Fruit fly (Drosophila melanogaster) Kc167 (cell line): ENCODE results near the gene CG32454.

Source experiments
- Myc ChIP-seq: fragments of >200 bp; optimal IDR thresholded peaks from 2 replicates; lab custom pipeline; 2017; ENCODE audit warnings: missing external identifiers
- Sin3A ChIP-seq: fragments of >200 bp; optimal IDR thresholded peaks from 2 replicates; lab custom pipeline; 2018; ENCODE audit warnings: missing external identifiers
- insv ChIP-seq: fragments of >200 bp; optimal IDR thresholded peaks from 3 replicates; lab custom pipeline; 2018; ENCODE audit warnings: missing external identifiers
- psq ChIP-seq: fragments of >200 bp; optimal IDR thresholded peaks from 2 replicates; lab custom pipeline; 2017; ENCODE audit warnings: missing external identifiers
- ttk ChIP-seq: sonication (Bioruptor generic); optimal IDR thresholded peaks from 2 replicates; lab custom pipeline; 2017; ENCODE audit warnings: missing external identifiers

DNA sequence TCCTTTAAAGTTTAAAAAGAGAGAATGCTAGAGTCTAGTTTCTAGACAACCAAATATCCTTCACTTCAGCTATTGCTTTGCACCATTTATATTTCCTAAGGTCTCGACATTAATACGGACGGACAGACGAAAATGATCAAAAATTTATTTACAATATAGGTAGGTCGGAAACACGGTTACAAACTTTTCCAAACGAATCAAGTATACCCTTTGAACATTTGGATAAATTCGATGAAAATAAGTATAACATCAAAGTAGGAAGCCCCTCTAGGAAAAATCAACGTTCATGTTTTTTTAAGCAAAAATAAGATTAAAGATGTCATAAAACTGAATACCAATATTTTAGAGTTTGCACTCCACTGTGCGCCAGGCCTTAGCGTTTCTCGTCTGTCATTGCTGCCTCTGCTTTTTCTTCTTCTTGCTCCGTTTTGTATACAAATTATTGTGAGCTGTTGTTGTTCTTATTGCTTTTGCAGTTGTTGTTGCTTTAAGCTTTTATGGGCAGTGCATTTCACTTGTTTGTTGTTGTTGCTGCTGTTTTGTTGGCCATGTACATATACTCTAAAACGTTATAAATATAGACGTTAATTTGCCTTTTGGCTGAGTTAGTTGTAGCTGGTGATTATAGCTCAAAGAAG is 13.5 kb downstream of the CG32454 start:
- no peak for TF ChIP-seq Sin3A
- TF ChIP-seq psq (lab: Kevin White, UChicago), result no peak
- no peak for TF ChIP-seq ttk (lab: Kevin White, UChicago)
- TF ChIP-seq insv, result no peak
- no peak for TF ChIP-seq Myc
